Worm (Caenorhabditis elegans): ENCODE results near the gene T28C6.8.

DNA sequence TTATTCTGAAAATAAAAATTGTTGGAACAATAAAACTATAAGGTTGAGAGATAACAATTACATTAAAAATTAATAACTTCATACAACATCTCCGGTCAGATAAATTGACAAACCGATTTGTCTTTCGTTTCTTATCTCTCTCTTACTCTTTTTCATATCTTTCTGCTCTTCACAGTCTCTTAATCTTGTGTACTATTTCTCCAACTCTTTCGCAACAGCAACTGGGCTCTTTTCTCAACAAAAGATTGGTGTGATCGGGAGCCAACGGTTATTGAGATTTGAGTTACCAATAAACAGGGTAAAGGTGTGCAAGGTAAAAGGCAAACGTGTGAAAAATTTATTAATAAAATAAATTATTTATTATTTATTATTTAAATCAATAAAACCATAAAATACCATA, 43.9 kb downstream of the T28C6.8 start, which contains the start of gene C33D9.8:
- TF ChIP-seq ztf-23 (GFP tag; IDR thresholded peaks at IDR 0.05) = no peak
- TF ChIP-seq med-1 (GFP tag; optimal IDR thresholded peaks at IDR 0.05; ENCODE audit: insufficient read depth) = no peak
- TF ChIP-seq T22C8.4 (GFP tag; IDR thresholded peaks at IDR 0.05) = no peak
- TF ChIP-seq flt-1 (GFP tag; IDR thresholded peaks at IDR 0.05) = no peak
- no peak for TF ChIP-seq cog-1 (tag; optimal IDR thresholded peaks at IDR 0.05)
- TF ChIP-seq ref-1 (GFP tag; conservative IDR thresholded peaks at IDR 0.05) = no peak
- TF ChIP-seq ztf-29 (GFP tag; IDR thresholded peaks at IDR 0.05) = no peak

Measured in whole organism, midembryonic.